Fruit fly (Drosophila melanogaster): ENCODE measurements around the gene Mst77F.

Mst77F gene

DNA sequence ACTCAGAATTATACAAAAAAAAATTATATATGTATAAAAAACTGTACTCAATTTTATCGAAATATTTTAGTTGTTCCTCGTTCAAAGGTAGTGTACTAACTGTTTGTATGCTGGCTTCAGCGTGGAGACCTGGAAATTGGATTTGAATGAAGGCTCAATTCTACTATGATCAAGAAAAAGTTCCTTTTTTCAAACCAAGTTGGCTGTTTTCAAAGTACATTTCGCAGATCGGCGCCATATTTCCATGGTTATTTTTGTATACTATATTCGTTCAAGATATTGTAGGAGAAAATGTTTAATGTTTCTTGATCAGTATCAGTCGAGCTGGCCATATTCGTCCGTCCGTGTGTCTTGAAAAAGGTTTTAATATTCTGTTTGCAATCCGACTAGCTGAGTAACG lies at the start of gene Mst77F:
Mst77F (minus strand) TSS at position 101 of the 400 bp plus-strand sequence.
- TF ChIP-seq Pif1A (GFP tag; optimal IDR thresholded peaks at IDR 0.05) (no peak), D1 (tag; optimal IDR thresholded peaks at IDR 0.05) (no peak), CG10348 (GFP tag; IDR thresholded peaks at IDR 0.05) (no peak), CG4496 (GFP tag; IDR thresholded peaks at IDR 0.05) (no peak), Ets98B (GFP tag; IDR thresholded peaks at IDR 0.05) (no peak), CG14655 (GFP tag; optimal IDR thresholded peaks at IDR 0.05) (no peak), fd96Ca (GFP tag; IDR thresholded peaks at IDR 0.05) (no peak), CG13204 (GFP tag; optimal IDR thresholded peaks at IDR 0.05) (no peak), CG34367 (tag; optimal IDR thresholded peaks at IDR 0.05) (no peak), CG15710 (tag; optimal IDR thresholded peaks at IDR 0.05) (no peak), gl (tag; optimal IDR thresholded peaks at IDR 0.05) (no peak), CG12605 (GFP tag; IDR thresholded peaks at IDR 0.05) (no peak), rn (GFP tag; IDR thresholded peaks at IDR 0.05) (no peak), CG32121 (GFP tag; IDR thresholded peaks at IDR 0.05) (no peak), EcR (GFP tag; optimal IDR thresholded peaks at IDR 0.05) (no peak), CG9948 (tag; optimal IDR thresholded peaks at IDR 0.05) (no peak), CG8159 (tag; optimal IDR thresholded peaks at IDR 0.05) (no peak), Pif1B (GFP tag; optimal IDR thresholded peaks at IDR 0.05) (no peak), CG8301 (tag; optimal IDR thresholded peaks at IDR 0.05) (no peak)

DNA sequence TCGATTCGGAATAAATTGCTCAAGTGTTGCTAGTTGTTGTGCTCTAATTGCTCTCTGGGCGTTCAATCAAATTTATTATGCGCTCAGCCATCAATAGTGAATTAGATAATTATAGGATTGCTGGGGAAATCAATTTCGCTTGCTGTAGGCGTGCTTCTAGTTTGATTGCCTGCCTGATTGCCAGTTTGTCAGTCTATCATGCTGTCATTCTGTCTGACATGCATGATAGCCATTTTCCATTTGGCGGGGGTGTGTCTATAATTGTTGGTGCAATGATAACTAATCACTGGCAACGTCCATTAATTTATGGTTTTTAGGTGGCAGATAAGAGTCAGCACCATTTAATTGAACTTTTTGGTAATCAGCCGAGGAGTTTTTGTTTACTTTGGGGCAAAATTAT lies 39.8 kb upstream of the Mst77F start:
- TF ChIP-seq CG14655 (GFP tag; optimal IDR thresholded peaks at IDR 0.05) (no peak), Pif1B (GFP tag; optimal IDR thresholded peaks at IDR 0.05) (no peak), EcR (GFP tag; optimal IDR thresholded peaks at IDR 0.05) (no peak), CG17806 (tag; optimal IDR thresholded peaks at IDR 0.05) (no peak), CG4496 (GFP tag; IDR thresholded peaks at IDR 0.05) (no peak), CG8301 (tag; optimal IDR thresholded peaks at IDR 0.05) (no peak), CG8159 (tag; optimal IDR thresholded peaks at IDR 0.05) (no peak), Snoo (tag; optimal IDR thresholded peaks at IDR 0.05) (no peak), CG10348 (GFP tag; IDR thresholded peaks at IDR 0.05) (no peak), CG34367 (tag; optimal IDR thresholded peaks at IDR 0.05) (no peak), CG9948 (tag; optimal IDR thresholded peaks at IDR 0.05) (no peak), Pif1A (GFP tag; optimal IDR thresholded peaks at IDR 0.05) (no peak), CG15710 (tag; optimal IDR thresholded peaks at IDR 0.05) (no peak), fd96Ca (GFP tag; IDR thresholded peaks at IDR 0.05) (no peak), D1 (tag; optimal IDR thresholded peaks at IDR 0.05) (no peak), gl (tag; optimal IDR thresholded peaks at IDR 0.05) (no peak), CG13204 (GFP tag; optimal IDR thresholded peaks at IDR 0.05) (no peak), Ets98B (GFP tag; IDR thresholded peaks at IDR 0.05) (no peak), rn (GFP tag; IDR thresholded peaks at IDR 0.05) (no peak)

DNA sequence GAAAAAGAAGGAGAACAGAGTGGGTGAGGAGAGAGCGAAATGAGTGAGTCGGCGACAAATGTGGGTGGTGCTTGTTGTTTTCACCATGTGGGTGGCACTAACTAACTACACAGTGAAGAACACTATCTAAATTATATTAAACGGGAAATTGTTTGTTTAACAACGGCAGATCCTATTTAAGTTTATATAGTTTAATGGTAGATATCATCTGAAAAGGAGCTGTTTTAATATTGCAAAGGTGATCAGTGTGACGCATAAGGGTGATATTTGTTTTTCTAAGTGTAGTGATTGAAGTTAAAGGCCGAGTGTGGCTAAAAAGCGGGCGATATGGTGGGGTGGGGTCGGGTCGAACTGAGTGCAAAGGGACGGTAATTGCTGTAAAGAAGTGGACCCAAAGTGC lies 30.7 kb upstream of the Mst77F start:
- TF ChIP-seq CG10348 (GFP tag; IDR thresholded peaks at IDR 0.05) (no peak), Pif1B (GFP tag; optimal IDR thresholded peaks at IDR 0.05) (no peak), Pif1A (GFP tag; optimal IDR thresholded peaks at IDR 0.05) (no peak), CG17806 (tag; optimal IDR thresholded peaks at IDR 0.05) (no peak), Ets98B (GFP tag; IDR thresholded peaks at IDR 0.05) (no peak)

dm6 chr3L:20841465-20842109 lies 23.8 kb upstream of the Mst77F start, which contains the start of the genes CSN3 and CG11456:
Gene CSN3 (minus strand): TSS chr3L:20841576.
Gene CG11456 (plus strand): TSS chr3L:20841987.
- TF ChIP-seq CG4496 (GFP tag; IDR thresholded peaks at IDR 0.05) (0 out of 3 replicates have a peak, but pooled peaks have one; percentile 25), rn (GFP tag; IDR thresholded peaks at IDR 0.05) (no peak), CG17806 (tag; optimal IDR thresholded peaks at IDR 0.05) (no peak)

- TF ChIP-seq CG4496 (GFP tag; IDR thresholded peaks at IDR 0.05): no peak
- TF ChIP-seq CG14655 (GFP tag; optimal IDR thresholded peaks at IDR 0.05): no peak
These were observed 20.0 kb upstream of the Mst77F start for dm6 chr3L:20837831-20838301.

DNA sequence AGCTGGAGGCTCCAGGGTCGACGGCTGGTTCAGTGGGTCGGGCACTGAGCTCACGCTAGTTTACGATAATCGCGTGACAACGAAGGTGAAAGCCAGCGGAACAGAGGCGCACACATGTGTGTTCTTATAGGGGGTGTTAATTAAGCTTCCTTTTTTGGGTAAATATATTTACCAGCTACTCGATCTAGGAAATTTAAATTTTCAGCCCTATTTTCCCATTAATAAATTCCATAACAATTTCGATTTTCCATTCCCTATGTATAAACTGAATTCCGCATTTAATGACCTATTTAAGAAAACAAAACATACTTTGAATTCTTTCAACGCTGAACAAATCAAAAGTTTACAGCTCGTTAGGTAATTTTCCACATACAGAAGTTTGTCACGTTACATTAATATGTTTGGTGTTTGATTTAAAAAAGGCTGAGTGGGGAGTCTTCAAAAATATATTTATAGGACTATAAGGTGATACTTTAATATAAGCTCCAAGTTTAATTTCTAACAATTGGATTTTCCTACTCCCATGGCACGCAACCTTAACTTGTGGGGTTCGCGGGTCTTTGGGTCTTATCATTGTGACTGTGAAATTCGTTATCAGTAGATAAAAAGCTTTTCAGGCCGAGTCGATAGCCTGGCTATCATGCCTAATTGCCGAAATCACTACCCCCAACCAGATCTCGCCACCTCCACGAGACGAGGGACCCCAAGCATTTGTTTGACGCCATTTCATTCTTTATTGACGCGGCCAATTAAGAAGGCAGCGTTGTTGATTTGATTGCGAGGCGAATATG lies 19.4 kb upstream of the Mst77F start, which contains the start of gene CG13255:
CG13255 (plus strand) TSS at position 449 of the 791 bp plus-strand sequence.
- TF ChIP-seq Ets98B (GFP tag; IDR thresholded peaks at IDR 0.05) (0 out of 2 replicates have a peak, but pooled peaks have one; percentile 26), EcR (GFP tag; optimal IDR thresholded peaks at IDR 0.05) (peak; percentile 74), CG13204 (GFP tag; optimal IDR thresholded peaks at IDR 0.05) (no peak), CG14655 (GFP tag; optimal IDR thresholded peaks at IDR 0.05) (no peak), fd96Ca (GFP tag; IDR thresholded peaks at IDR 0.05) (0 out of 3 replicates have a peak, but pooled peaks have one; percentile 23)

All from whole organism, pupa.